ENCODE assay signal across 5 worm cellular contexts in genomic region chrII:3518961-3519544, ce11.
TF ChIP-seq lines count a peak whose summit lies in the region.

TSS of gene clec-126 (plus strand) at chrII:3519494.

TF ChIP-seq in whole organism, L1 larva, 84 proteins besides CTCF, POLR2A, EP300 and RAD21 (continues in another document):
- TF ChIP-seq lir-3 (tag; optimal IDR thresholded peaks at IDR 0.05; lab: Kevin White, UChicago; ENCODE audit: poor library complexity) (peak; percentile 39), ets-5 (GFP tag; IDR thresholded peaks at IDR 0.05; lab: Robert Waterston, UW) (no peak), unc-98 (GFP tag; IDR thresholded peaks at IDR 0.05; lab: Robert Waterston, UW) (no peak), ceh-82 (tag; optimal IDR thresholded peaks at IDR 0.05; lab: Kevin White, UChicago) (peak in 2 of 3 experiments; percentile 13 to 37), blmp-1 (tag; optimal IDR thresholded peaks at IDR 0.05; lab: Kevin White, UChicago) (peak; percentile 40), C16A3.4 (tag; optimal IDR thresholded peaks at IDR 0.05; lab: Kevin White, UChicago) (peak; percentile 57), hlh-4 (tag; optimal IDR thresholded peaks at IDR 0.05; lab: Kevin White, UChicago) (no peak), efl-3 (GFP tag; optimal IDR thresholded peaks at IDR 0.05; lab: Kevin White, UChicago) (no peak), aha-1 (tag; optimal IDR thresholded peaks at IDR 0.05; lab: Kevin White, UChicago) (no peak), jun-1 (tag; optimal IDR thresholded peaks at IDR 0.05; lab: Kevin White, UChicago) (no peak), hpl-2 (GFP tag; optimal IDR thresholded peaks at IDR 0.05; lab: Kevin White, UChicago) (no peak), xbp-1 (tag; optimal IDR thresholded peaks at IDR 0.05; lab: Kevin White, UChicago) (peak; percentile 74), hlh-17 (GFP tag; optimal IDR thresholded peaks at IDR 0.05; lab: Kevin White, UChicago; ENCODE audit: borderline replicate concordance) (no peak), isw-1 (GFP tag; IDR thresholded peaks at IDR 0.05; lab: Robert Waterston, UW) (no peak), nhr-90 (tag; optimal IDR thresholded peaks at IDR 0.05; lab: Kevin White, UChicago; ENCODE audit: poor library complexity) (peak; percentile 90), ceh-90 (tag; optimal IDR thresholded peaks at IDR 0.05; lab: Kevin White, UChicago) (no peak), skn-1 (tag; optimal IDR thresholded peaks at IDR 0.05; lab: Kevin White, UChicago) (peak; percentile 47), lsy-2 (tag; optimal IDR thresholded peaks at IDR 0.05; lab: Kevin White, UChicago) (peak; percentile 68 to 81)

TF ChIP-seq in whole organism, L3 larva, 47 proteins besides CTCF, POLR2A, EP300 and RAD21 (continues in another document):
- TF ChIP-seq egl-27 (tag; optimal IDR thresholded peaks at IDR 0.05; lab: Kevin White, UChicago) (peak; percentile 72), daf-12 (tag; optimal IDR thresholded peaks at IDR 0.05; lab: Kevin White, UChicago) (no peak), nhr-23 (tag; optimal IDR thresholded peaks at IDR 0.05; lab: Kevin White, UChicago) (peak; percentile 45), skn-1 (tag; optimal IDR thresholded peaks at IDR 0.05; lab: Kevin White, UChicago) (peak; percentile 21), nhr-76 (tag; optimal IDR thresholded peaks at IDR 0.05; lab: Kevin White, UChicago) (no peak), fkh-2 (tag; optimal IDR thresholded peaks at IDR 0.05; lab: Kevin White, UChicago) (no peak), ztf-11 (tag; optimal IDR thresholded peaks at IDR 0.05; lab: Kevin White, UChicago) (no peak), lsy-12 (tag; optimal IDR thresholded peaks at IDR 0.05; lab: Kevin White, UChicago) (peak; percentile 79), R02D3.7 (tag; optimal IDR thresholded peaks at IDR 0.05; lab: Kevin White, UChicago) (peak; percentile 17), fkh-10 (GFP tag; optimal IDR thresholded peaks at IDR 0.05; lab: Kevin White, UChicago) (no peak), ceh-82 (tag; optimal IDR thresholded peaks at IDR 0.05; lab: Kevin White, UChicago) (peak; percentile 19), unc-39 (tag; optimal IDR thresholded peaks at IDR 0.05; lab: Kevin White, UChicago) (no peak), nhr-12 (tag; optimal IDR thresholded peaks at IDR 0.05; lab: Kevin White, UChicago) (no peak), ztf-4 (tag; optimal IDR thresholded peaks at IDR 0.05; lab: Kevin White, UChicago) (peak; percentile 49), lin-39 (tag; optimal IDR thresholded peaks at IDR 0.05; lab: Kevin White, UChicago) (peak; percentile 76), sea-2 (GFP tag; optimal IDR thresholded peaks at IDR 0.05; lab: Kevin White, UChicago) (no peak), nhr-237 (tag; optimal IDR thresholded peaks at IDR 0.05; lab: Kevin White, UChicago) (no peak), zag-1 (tag; optimal IDR thresholded peaks at IDR 0.05; lab: Kevin White, UChicago) (no peak), fos-1 (tag; optimal IDR thresholded peaks at IDR 0.05; lab: Kevin White, UChicago) (no peak), aly-2 (tag; optimal IDR thresholded peaks at IDR 0.05; lab: Kevin White, UChicago) (no peak)

TF ChIP-seq in whole organism, early embryonic, 17 proteins besides CTCF, POLR2A, EP300 and RAD21:
- TF ChIP-seq hmbx-1 (tag; optimal IDR thresholded peaks at IDR 0.05; lab: Kevin White, UChicago) (peak; percentile 52), F13C5.2 (tag; optimal IDR thresholded peaks at IDR 0.05; lab: Kevin White, UChicago) (peak; percentile 81), ama-1 (optimal IDR thresholded peaks at IDR 0.05; lab: Kevin White, UChicago) (no peak), tbx-11 (GFP tag; IDR thresholded peaks at IDR 0.05; lab: Robert Waterston, UW) (peak; percentile 78; the same call in 1 of the 2 replicates), pes-1 (GFP tag; IDR thresholded peaks at IDR 0.05; lab: Robert Waterston, UW) (peak; percentile 90), tra-4 (tag; optimal IDR thresholded peaks at IDR 0.05; lab: Kevin White, UChicago) (peak; percentile 70), hmg-4 (GFP tag; optimal IDR thresholded peaks at IDR 0.05; lab: Kevin White, UChicago) (peak; percentile 93), tbx-37 (GFP tag; conservative IDR thresholded peaks at IDR 0.05; lab: Robert Waterston, UW) (peak; percentile 85), aly-1 (tag; optimal IDR thresholded peaks at IDR 0.05; lab: Kevin White, UChicago) (peak; percentile 84), ceh-36 (tag; optimal IDR thresholded peaks at IDR 0.05; lab: Kevin White, UChicago) (peak; percentile 94), hnd-1 (tag; optimal IDR thresholded peaks at IDR 0.05; lab: Kevin White, UChicago) (peak; percentile 62), ets-7 (tag; optimal IDR thresholded peaks at IDR 0.05; lab: Kevin White, UChicago) (peak; percentile 76), sea-1 (GFP tag; conservative IDR thresholded peaks at IDR 0.05; lab: Robert Waterston, UW) (peak; percentile 86), flt-1 (GFP tag; IDR thresholded peaks at IDR 0.05; lab: Robert Waterston, UW) (peak; percentile 87), scrt-1 (GFP tag; IDR thresholded peaks at IDR 0.05; lab: Robert Waterston, UW) (peak; percentile 89), B0310.2 (tag; optimal IDR thresholded peaks at IDR 0.05; lab: Kevin White, UChicago) (peak; percentile 74), ceh-13 (GFP tag; optimal IDR thresholded peaks at IDR 0.05; lab: Kevin White, UChicago) (peak; percentile 77)

TF ChIP-seq in whole organism, midembryonic, 9 proteins besides CTCF, POLR2A, EP300 and RAD21:
- TF ChIP-seq cog-1 (tag; optimal IDR thresholded peaks at IDR 0.05; lab: Kevin White, UChicago) (peak; percentile 87), tab-1 (GFP tag; IDR thresholded peaks at IDR 0.05; lab: Robert Waterston, UW) (peak; percentile 89), ztf-23 (GFP tag; IDR thresholded peaks at IDR 0.05; lab: Robert Waterston, UW) (peak; percentile 87; the same call in 1 of the 2 replicates), flt-1 (GFP tag; IDR thresholded peaks at IDR 0.05; lab: Robert Waterston, UW) (peak; percentile 93), klf-2 (GFP tag; conservative IDR thresholded peaks at IDR 0.05; lab: Robert Waterston, UW) (peak; percentile 84), T22C8.4 (GFP tag; IDR thresholded peaks at IDR 0.05; lab: Robert Waterston, UW) (peak; percentile 88), ztf-29 (GFP tag; IDR thresholded peaks at IDR 0.05; lab: Robert Waterston, UW) (peak; percentile 86; the same call in 1 of the 2 replicates), ref-1 (GFP tag; conservative IDR thresholded peaks at IDR 0.05; lab: Robert Waterston, UW) (peak; percentile 81), med-1 (GFP tag; optimal IDR thresholded peaks at IDR 0.05; lab: Kevin White, UChicago; ENCODE audit: insufficient read depth) (peak; percentile 62)

TF ChIP-seq in whole organism, young adult, 124 proteins besides CTCF, POLR2A, EP300 and RAD21 (continues in another document):
- no peak for TF ChIP-seq F10E7.11 (tag; optimal IDR thresholded peaks at IDR 0.05; lab: Kevin White, UChicago)
- TF ChIP-seq Y53G8AR.9 (GFP tag; conservative IDR thresholded peaks at IDR 0.05; lab: Robert Waterston, UW): peak; percentile 59; the same call in 1 of the 2 replicates
- TF ChIP-seq cebp-1 (GFP tag; IDR thresholded peaks at IDR 0.05; lab: Robert Waterston, UW): no peak
- peak; percentile 77 for TF ChIP-seq cebp-1 (tag; optimal IDR thresholded peaks at IDR 0.05; lab: Kevin White, UChicago)
- peak; percentile 50; the same call in 1 of the 2 replicates for TF ChIP-seq K11D2.4 (GFP tag; IDR thresholded peaks at IDR 0.05; lab: Robert Waterston, UW)
- peak; percentile 28 for TF ChIP-seq sptf-2 (GFP tag; optimal IDR thresholded peaks at IDR 0.05; lab: Kevin White, UChicago)
- TF ChIP-seq snpc-1.3 (tag; optimal IDR thresholded peaks at IDR 0.05; lab: Kevin White, UChicago; ENCODE audit: insufficient read depth): peak; percentile 80
- peak; percentile 16; the same call in 1 of the 2 replicates for TF ChIP-seq madf-3 (GFP tag; IDR thresholded peaks at IDR 0.05; lab: Robert Waterston, UW)
- peak; percentile 80 for TF ChIP-seq ztf-6 (GFP tag; IDR thresholded peaks at IDR 0.05; lab: Robert Waterston, UW)
- no peak for TF ChIP-seq nhr-120 (GFP tag; IDR thresholded peaks at IDR 0.05; lab: Robert Waterston, UW)
- TF ChIP-seq F37B4.10 (GFP tag; IDR thresholded peaks at IDR 0.05; lab: Robert Waterston, UW): 0 out of 2 replicates have a peak, but pooled peaks have one; percentile 10
- peak; percentile 80 for TF ChIP-seq attf-5 (GFP tag; optimal IDR thresholded peaks at IDR 0.05; lab: Kevin White, UChicago)
- peak; percentile 49 for TF ChIP-seq ceh-100 (GFP tag; IDR thresholded peaks at IDR 0.05; lab: Robert Waterston, UW)
- peak; percentile 83 for TF ChIP-seq ekl-4 (GFP tag; IDR thresholded peaks at IDR 0.05; lab: Robert Waterston, UW)
- TF ChIP-seq F55B11.4 (tag; optimal IDR thresholded peaks at IDR 0.05; lab: Kevin White, UChicago; ENCODE audit: borderline replicate concordance, insufficient read depth): no peak
- peak; percentile 90 for TF ChIP-seq T07F8.4 (tag; optimal IDR thresholded peaks at IDR 0.05; lab: Kevin White, UChicago)
- no peak for TF ChIP-seq unc-62 (GFP tag; optimal IDR thresholded peaks at IDR 0.05; lab: Kevin White, UChicago)
- peak; percentile 77 for TF ChIP-seq hmg-1.2 (GFP tag; IDR thresholded peaks at IDR 0.05; lab: Robert Waterston, UW)
- TF ChIP-seq let-526 (GFP tag; IDR thresholded peaks at IDR 0.05; lab: Robert Waterston, UW): no peak
- peak; percentile 77 for TF ChIP-seq mes-4 (tag; optimal IDR thresholded peaks at IDR 0.05; lab: Kevin White, UChicago)
- peak; percentile 87 for TF ChIP-seq madf-10 (tag; optimal IDR thresholded peaks at IDR 0.05; lab: Kevin White, UChicago)
- TF ChIP-seq unc-130 (GFP tag; optimal IDR thresholded peaks at IDR 0.05; lab: Kevin White, UChicago): peak; percentile 80
- no peak for TF ChIP-seq dpff-1 (tag; optimal IDR thresholded peaks at IDR 0.05; lab: Kevin White, UChicago)
- no peak for TF ChIP-seq bed-2 (GFP tag; IDR thresholded peaks at IDR 0.05; lab: Robert Waterston, UW)
- peak; percentile 31 for TF ChIP-seq dpl-1 (GFP tag; optimal IDR thresholded peaks at IDR 0.05; lab: Kevin White, UChicago)
- TF ChIP-seq K12H6.12 (tag; optimal IDR thresholded peaks at IDR 0.05; lab: Kevin White, UChicago): peak; percentile 62
- TF ChIP-seq F39B2.1 (GFP tag; IDR thresholded peaks at IDR 0.05; lab: Robert Waterston, UW): no peak
- TF ChIP-seq mel-28 (tag; optimal IDR thresholded peaks at IDR 0.05; lab: Kevin White, UChicago; ENCODE audit: borderline replicate concordance): no peak
- TF ChIP-seq ceh-40 (GFP tag; IDR thresholded peaks at IDR 0.05; lab: Robert Waterston, UW): no peak
- TF ChIP-seq nfyb-1 (GFP tag; IDR thresholded peaks at IDR 0.05; lab: Robert Waterston, UW): peak; percentile 89
- TF ChIP-seq B0035.1 (tag; optimal IDR thresholded peaks at IDR 0.05; lab: Kevin White, UChicago): peak; percentile 84
- peak; percentile 93 for TF ChIP-seq atf-7 (tag; optimal IDR thresholded peaks at IDR 0.05; lab: Kevin White, UChicago)
- peak; percentile 69 for TF ChIP-seq nhr-80 (tag; optimal IDR thresholded peaks at IDR 0.05; lab: Kevin White, UChicago)
- peak in 1 of 3 experiments; percentile 58 for TF ChIP-seq lin-35 (GFP tag; optimal IDR thresholded peaks at IDR 0.05; lab: Kevin White, UChicago)
- TF ChIP-seq sea-2 (GFP tag; IDR thresholded peaks at IDR 0.05; lab: Robert Waterston, UW): no peak

Comparison
In these comparisons a context has a peak if more than half of its experiments do, and no peak if none do; other contexts are left out.
1. Of the 8 proteins assayed by ChIP-seq in both whole organism, young adult and whole organism, L1 larva: peak only in whole organism, young adult: ama-1, snpc-4 and unc-130; only in whole organism, L1 larva: none; in both: dpl-1, efl-1 and nhr-90; in neither: 1; mixed calls (peak in some experiments, not most) for 1.